Fruit fly (Drosophila melanogaster): ENCODE data around the gene REG.

dm6 chrX:13214056-13214455 is 1.9 kb downstream of the REG start:
- TF ChIP-seq Smox (GFP tag; optimal IDR thresholded peaks at IDR 0.05) (peak; percentile 58), pdm3 (GFP tag; optimal IDR thresholded peaks at IDR 0.05) (peak; percentile 74), CG16779 (tag; optimal IDR thresholded peaks at IDR 0.05) (no peak), CG6792 (GFP tag; optimal IDR thresholded peaks at IDR 0.05) (peak; percentile 55), CG6276 (GFP tag; optimal IDR thresholded peaks at IDR 0.05) (peak; percentile 36), achi (GFP tag; optimal IDR thresholded peaks at IDR 0.05) (peak; percentile 58), Hr39 (GFP tag; optimal IDR thresholded peaks at IDR 0.05) (peak; percentile 60), CG7368 (GFP tag; optimal IDR thresholded peaks at IDR 0.05) (peak; percentile 52), dsx (GFP tag; optimal IDR thresholded peaks at IDR 0.05; ENCODE audit: poor library complexity, severe bottlenecking) (peak; percentile 12), CG34406 (GFP tag; optimal IDR thresholded peaks at IDR 0.05) (peak; percentile 46)
